Worm (Caenorhabditis elegans) whole organism, L1 larva: Measurements from ENCODE around the gene EGAP1.5.

ENCODE experiments used
- C16A3.4 ChIP-seq: fragments of 150-350 bp; optimal IDR thresholded peaks from 2 replicates; lab custom pipeline; 2014; ENCODE audit warnings: missing biosample characterization, missing genetic modification characterization
- blmp-1 ChIP-seq: fragments of 150-350 bp; optimal IDR thresholded peaks from 2 replicates; lab custom pipeline; 2014; ENCODE audit warnings: missing biosample characterization, missing genetic modification characterization
- ceh-8 ChIP-seq: fragments of 200-800 bp; sonication (Bioruptor generic); optimal IDR thresholded peaks from 2 replicates; lab custom pipeline; 2018; ENCODE audit warnings: mild to moderate bottlenecking, missing genetic modification characterization, moderate library complexity, missing compliant biosample characterization
- ces-1 ChIP-seq: fragments of 150-350 bp; optimal IDR thresholded peaks from 2 replicates; lab custom pipeline; 2014; ENCODE audit warnings: missing biosample characterization, missing genetic modification reagents, missing genetic modification characterization
- elt-3 ChIP-seq, 6 experiments: fragments of 150-350 bp in 1 of 6; sonication (generic microtip); optimal IDR thresholded peaks; 2 replicates each; lab custom pipeline; 2017 to 2018; ENCODE audit warnings: missing biosample characterization in 6 of 6, missing genetic modification characterization in 6 of 6, inconsistent platforms in 1 of 6
- nhr-12 ChIP-seq: sonication (generic microtip); optimal IDR thresholded peaks from 2 replicates; lab custom pipeline; 2017; ENCODE audit warnings: missing biosample characterization, missing genetic modification characterization
- skn-1 ChIP-seq: fragments of 150-350 bp; optimal IDR thresholded peaks from 2 replicates; lab custom pipeline; 2014; ENCODE audit warnings: missing biosample characterization, missing genetic modification characterization
- tlp-1 ChIP-seq: fragments of 150-350 bp; optimal IDR thresholded peaks from 2 replicates; lab custom pipeline; 2014; ENCODE audit warnings: missing biosample characterization, missing genetic modification characterization
- ztf-11 ChIP-seq, 2 experiments: sonication (generic microtip); optimal IDR thresholded peaks; 2 replicates each; lab custom pipeline; 2016 to 2017; ENCODE audit warnings: missing genetic modification characterization in 2 of 2, missing biosample characterization in 1 of 2, missing compliant biosample characterization in 1 of 2

DNA sequence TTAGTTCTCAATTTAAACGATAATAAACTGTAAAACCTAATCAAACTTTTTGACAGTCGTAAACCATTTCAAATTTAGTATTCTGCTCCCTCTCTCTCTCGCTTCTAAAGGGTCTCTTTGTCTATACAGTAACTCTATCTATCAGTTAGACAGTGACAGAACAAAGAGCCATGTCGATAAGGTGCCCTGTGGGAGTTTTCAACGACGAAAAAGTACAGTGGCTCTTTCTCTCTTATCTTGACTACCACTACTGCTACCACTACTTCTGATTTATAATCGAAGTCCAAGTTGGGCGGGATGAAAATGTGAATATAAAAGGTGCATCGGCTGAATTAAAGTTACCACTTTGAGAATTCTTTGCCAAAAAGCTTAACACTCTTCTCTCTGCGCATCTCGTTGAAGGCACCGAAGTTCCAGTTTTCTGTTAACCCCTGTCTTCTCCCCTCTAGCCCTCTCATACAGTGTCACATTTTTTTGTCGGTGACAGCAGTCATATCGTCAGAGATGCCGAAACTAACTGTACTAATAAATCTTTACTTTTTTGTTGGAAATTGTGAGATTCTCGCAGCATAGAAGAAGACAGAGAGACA is 19.3 kb downstream of the EGAP1.5 start:
- no peak for TF ChIP-seq ces-1 (GFP tag; lab: Kevin White, UChicago)
- TF ChIP-seq nhr-12 (tag; lab: Kevin White, UChicago) = no peak
- TF ChIP-seq C16A3.4 = no peak
- no peak for TF ChIP-seq ztf-11 (tag; optimal IDR thresholded peaks at IDR 0.05; lab: Kevin White, UChicago)
- TF ChIP-seq blmp-1 (tag; lab: Kevin White, UChicago) = no peak
- no peak for TF ChIP-seq tlp-1 (tag; lab: Kevin White, UChicago)
- TF ChIP-seq elt-3 (tag; optimal IDR thresholded peaks at IDR 0.05; lab: Kevin White, UChicago) = no peak
- no peak for TF ChIP-seq skn-1 (tag; lab: Kevin White, UChicago)
- no peak for TF ChIP-seq ceh-8 (GFP tag; lab: Kevin White, UChicago)
